Worm (Caenorhabditis elegans) whole organism, late embryonic: ENCODE results near the gene Y59C2A.1.

Source experiments
- K02D7.2 ChIP-seq: sonication (generic microtip); optimal IDR thresholded peaks from 2 replicates; lab custom pipeline; 2017; ENCODE audit warnings: mild to moderate bottlenecking, missing genetic modification characterization, missing compliant biosample characterization
- ama-1 ChIP-seq: fragments of 150-350 bp; optimal IDR thresholded peaks from 2 replicates; lab custom pipeline; 2014
- ceh-31 ChIP-seq: sonication (generic microtip); optimal IDR thresholded peaks from 2 replicates; lab custom pipeline; 2016; ENCODE audit warnings: missing genetic modification characterization, missing compliant biosample characterization
- ceh-6 ChIP-seq: fragments of 200-800 bp; sonication (Bioruptor generic); optimal IDR thresholded peaks from 2 replicates; lab custom pipeline; 2018; ENCODE audit warnings: mild to moderate bottlenecking, missing genetic modification characterization, missing compliant biosample characterization
- fkh-10 ChIP-seq: fragments of 150-350 bp; optimal IDR thresholded peaks from 2 replicates; lab custom pipeline; 2014; ENCODE audit warnings: missing biosample characterization, missing genetic modification reagents, missing genetic modification characterization
- nfya-1 ChIP-seq: sonication (generic microtip); optimal IDR thresholded peaks from 2 replicates; lab custom pipeline; 2017; ENCODE audit warnings: missing genetic modification characterization, mild to moderate bottlenecking, missing compliant biosample characterization, antibody characterized with exemption, moderate library complexity
- pag-3 ChIP-seq: sonication (generic microtip); optimal IDR thresholded peaks from 2 replicates; lab custom pipeline; 2016; ENCODE audit warnings: missing compliant biosample characterization, missing genetic modification characterization, borderline replicate concordance
- pha-4 ChIP-seq: fragments of 150-350 bp; optimal IDR thresholded peaks from 2 replicates; lab custom pipeline; 2018; ENCODE audit warnings: missing biosample characterization, missing genetic modification reagents, missing genetic modification characterization
- pros-1 ChIP-seq: fragments of 150-350 bp; optimal IDR thresholded peaks from 2 replicates; lab custom pipeline; 2014; ENCODE audit warnings: missing biosample characterization, missing genetic modification reagents, missing genetic modification characterization
- ref-2 ChIP-seq: sonication (generic microtip); optimal IDR thresholded peaks from 2 replicates; lab custom pipeline; 2016; ENCODE audit warnings: missing genetic modification characterization, missing compliant biosample characterization
- sox-2 ChIP-seq: fragments of 200-800 bp; sonication (Bioruptor generic); IDR thresholded peaks from 2 replicates; pipeline ENCODE4 v1.3.6; 2022; ENCODE audit warnings: missing genetic modification reagents, missing genetic modification characterization, missing compliant biosample characterization
- tbx-2 ChIP-seq: sonication (generic microtip); optimal IDR thresholded peaks from 2 replicates; lab custom pipeline; 2016; ENCODE audit warnings: missing genetic modification characterization, missing compliant biosample characterization
- unc-55 ChIP-seq: sonication (generic microtip); optimal IDR thresholded peaks from 2 replicates; lab custom pipeline; 2017; ENCODE audit warnings: missing biosample characterization, missing genetic modification reagents, missing genetic modification characterization

DNA sequence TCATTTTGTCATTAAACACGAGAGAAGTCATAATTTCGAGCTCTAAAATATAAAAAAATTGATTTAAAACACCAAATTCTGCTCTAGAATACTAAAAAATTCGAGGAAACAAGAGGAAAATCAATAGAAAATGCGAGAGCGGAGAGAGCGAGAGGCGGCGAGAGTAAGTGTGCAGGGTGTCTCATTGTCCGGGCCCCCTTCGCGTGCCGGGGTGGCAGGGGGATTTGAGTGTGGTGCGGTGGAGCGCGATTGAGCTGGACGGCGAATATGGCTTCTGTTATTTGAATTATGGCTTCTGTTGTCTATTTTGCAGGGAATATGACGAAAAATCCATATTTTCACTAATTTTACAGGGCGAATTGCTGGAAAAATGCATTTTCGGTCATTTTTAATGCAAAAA is 12.0 kb downstream of the Y59C2A.1 start, which contains the start of gene Y59C2A.3:
- no peak for TF ChIP-seq ama-1
- TF ChIP-seq pros-1 (tag; lab: Kevin White, UChicago), result peak; percentile 16
- TF ChIP-seq ref-2 (tag; lab: Kevin White, UChicago), result peak; percentile 48
- TF ChIP-seq ceh-6 (GFP tag; lab: Kevin White, UChicago), result no peak
- peak; percentile 29 for TF ChIP-seq sox-2 (GFP tag; lab: Robert Waterston, UW)
- TF ChIP-seq K02D7.2, result no peak
- TF ChIP-seq pha-4 (tag; lab: Kevin White, UChicago), result no peak
- peak; percentile 61 for TF ChIP-seq nfya-1 (tag; lab: Kevin White, UChicago)
- peak; percentile 61 for TF ChIP-seq ceh-31
- no peak for TF ChIP-seq fkh-10 (GFP tag; lab: Kevin White, UChicago)
- no peak for TF ChIP-seq pag-3 (tag; lab: Kevin White, UChicago)
- TF ChIP-seq tbx-2 (tag; lab: Kevin White, UChicago), result peak; percentile 56
- peak; percentile 35 for TF ChIP-seq unc-55
